Fruit fly (Drosophila melanogaster) whole organism, prepupa: Measurements from ENCODE around the gene CG9933.

ENCODE experiments used
- CG10631 ChIP-seq: fragments of 200-800 bp; sonication (Bioruptor generic); optimal IDR thresholded peaks from 2 replicates; lab custom pipeline; 2016; ENCODE audit warnings: missing biosample characterization, missing genetic modification characterization
- CG10669 ChIP-seq: fragments of 200-800 bp; sonication (Bioruptor generic); optimal IDR thresholded peaks from 3 replicates; lab custom pipeline; 2018; ENCODE audit warnings: missing biosample characterization, mild to moderate bottlenecking, missing genetic modification characterization, moderate library complexity
- CG11762 ChIP-seq: fragments of 200-800 bp; sonication (Bioruptor generic); optimal IDR thresholded peaks from 3 replicates; lab custom pipeline; 2016; ENCODE audit warnings: missing biosample characterization, missing genetic modification characterization; ENCODE audit not compliant: insufficient read depth
- CG11902 ChIP-seq: fragments of 200-800 bp; sonication (Bioruptor generic); optimal IDR thresholded peaks from 3 replicates; lab custom pipeline; 2016; ENCODE audit warnings: missing biosample characterization, missing genetic modification characterization
- CG16779 ChIP-seq: fragments of 200-800 bp; sonication (Bioruptor generic); optimal IDR thresholded peaks from 3 replicates; lab custom pipeline; 2017; ENCODE audit warnings: missing biosample characterization, mild to moderate bottlenecking, missing genetic modification characterization
- CG3032 ChIP-seq: fragments of 200-800 bp; optimal IDR thresholded peaks from 2 replicates; lab custom pipeline; 2019; ENCODE audit warnings: missing biosample characterization, mild to moderate bottlenecking, missing genetic modification characterization, moderate library complexity
- CG31627 ChIP-seq: fragments of 200-800 bp; sonication (Bioruptor generic); optimal IDR thresholded peaks from 3 replicates; lab custom pipeline; 2016; ENCODE audit warnings: missing biosample characterization, missing genetic modification characterization
- CG32006 ChIP-seq: fragments of 200-800 bp; sonication (Bioruptor generic); optimal IDR thresholded peaks from 3 replicates; lab custom pipeline; 2017; ENCODE audit warnings: missing biosample characterization, mild to moderate bottlenecking, missing genetic modification characterization
- CG34406 ChIP-seq: fragments of 200-800 bp; sonication (Bioruptor generic); optimal IDR thresholded peaks from 3 replicates; lab custom pipeline; 2016; ENCODE audit warnings: missing biosample characterization, missing genetic modification characterization
- CG4318 ChIP-seq: fragments of 200-800 bp; sonication (Bioruptor generic); optimal IDR thresholded peaks from 3 replicates; lab custom pipeline; 2017; ENCODE audit warnings: missing biosample characterization, mild to moderate bottlenecking, missing genetic modification characterization
- CG6163 ChIP-seq: fragments of 200-800 bp; sonication (Bioruptor generic); IDR thresholded peaks from 3 replicates; pipeline ENCODE4 v1.3.6; 2022; ENCODE audit warnings: missing biosample characterization, missing genetic modification characterization
- CG6276 ChIP-seq: fragments of 200-800 bp; sonication (Bioruptor generic); optimal IDR thresholded peaks from 2 replicates; lab custom pipeline; 2017; ENCODE audit warnings: missing biosample characterization, mild to moderate bottlenecking, missing genetic modification characterization
- CG6792 ChIP-seq: fragments of 200-800 bp; sonication (Bioruptor generic); optimal IDR thresholded peaks from 3 replicates; lab custom pipeline; 2016; ENCODE audit warnings: missing biosample characterization, missing genetic modification characterization
- CG6854 ChIP-seq: fragments of 200-800 bp; sonication (Bioruptor generic); optimal IDR thresholded peaks from 2 replicates; lab custom pipeline; 2017; ENCODE audit warnings: missing biosample characterization, mild to moderate bottlenecking, missing genetic modification characterization
- CG7368 ChIP-seq: fragments of 200-800 bp; sonication (Bioruptor generic); optimal IDR thresholded peaks from 3 replicates; lab custom pipeline; 2016; ENCODE audit warnings: missing biosample characterization, missing genetic modification characterization
- CG8119 ChIP-seq: fragments of 200-800 bp; sonication (Bioruptor generic); IDR thresholded peaks from 3 replicates; pipeline ENCODE4 v1.3.6; 2022; ENCODE audit warnings: missing biosample characterization, missing genetic modification characterization
- CG8632 ChIP-seq: fragments of 200-800 bp; sonication (Bioruptor generic); optimal IDR thresholded peaks from 3 replicates; lab custom pipeline; 2016; ENCODE audit warnings: missing biosample characterization, missing genetic modification characterization
- Eip75B ChIP-seq: fragments of 200-800 bp; sonication (Bioruptor generic); optimal IDR thresholded peaks from 3 replicates; lab custom pipeline; 2016; ENCODE audit warnings: missing biosample characterization, missing genetic modification characterization
- Eip78C ChIP-seq: fragments of 200-800 bp; sonication (Bioruptor generic); peaks from one replicate; lab custom pipeline; 2016; ENCODE audit warnings: missing biosample characterization, missing genetic modification characterization
- Ets21C ChIP-seq: fragments of 200-800 bp; sonication (Bioruptor generic); optimal IDR thresholded peaks from 3 replicates; lab custom pipeline; 2016; ENCODE audit warnings: missing biosample characterization, missing genetic modification characterization
- Ets96B ChIP-seq: fragments of 200-800 bp; optimal IDR thresholded peaks from 2 replicates; lab custom pipeline; 2019; ENCODE audit warnings: missing biosample characterization, mild to moderate bottlenecking, missing genetic modification characterization, moderate library complexity
- Hr38 ChIP-seq: sonication (Bioruptor generic); optimal IDR thresholded peaks from 2 replicates; lab custom pipeline; 2016; ENCODE audit warnings: missing biosample characterization, missing genetic modification characterization
- Hr4 ChIP-seq: fragments of 200-800 bp; sonication (Bioruptor generic); optimal IDR thresholded peaks from 3 replicates; lab custom pipeline; 2016; ENCODE audit warnings: missing biosample characterization, missing genetic modification characterization
- Lpt ChIP-seq: fragments of 200-800 bp; sonication (Bioruptor generic); optimal IDR thresholded peaks from 3 replicates; lab custom pipeline; 2016; ENCODE audit warnings: missing biosample characterization, missing genetic modification characterization
- OdsH ChIP-seq: fragments of 200-800 bp; sonication (Bioruptor generic); optimal IDR thresholded peaks from 3 replicates; lab custom pipeline; 2016; ENCODE audit warnings: missing biosample characterization, missing genetic modification characterization
- Smox ChIP-seq: fragments of 200-800 bp; sonication (Bioruptor generic); optimal IDR thresholded peaks from 3 replicates; lab custom pipeline; 2016; ENCODE audit warnings: missing biosample characterization, missing genetic modification characterization
- Sox102F ChIP-seq: fragments of 200-800 bp; sonication (Bioruptor generic); optimal IDR thresholded peaks from 2 replicates; lab custom pipeline; 2016; ENCODE audit warnings: missing biosample characterization, mild to moderate bottlenecking, missing genetic modification characterization
- Sox14 ChIP-seq: fragments of 200-800 bp; sonication (Bioruptor generic); optimal IDR thresholded peaks from 3 replicates; lab custom pipeline; 2016; ENCODE audit warnings: missing biosample characterization, missing genetic modification characterization
- Sox15 ChIP-seq: fragments of 200-800 bp; sonication (Bioruptor generic); optimal IDR thresholded peaks from 3 replicates; lab custom pipeline; 2016; ENCODE audit warnings: missing biosample characterization, missing genetic modification characterization
- achi ChIP-seq: fragments of 200-800 bp; sonication (Bioruptor generic); optimal IDR thresholded peaks from 3 replicates; lab custom pipeline; 2016; ENCODE audit warnings: missing biosample characterization, missing genetic modification characterization
- acj6 ChIP-seq: fragments of 200-800 bp; sonication (Bioruptor generic); optimal IDR thresholded peaks from 3 replicates; lab custom pipeline; 2016; ENCODE audit warnings: missing biosample characterization, missing genetic modification characterization
- cyc ChIP-seq: fragments of 200-800 bp; sonication (Bioruptor generic); optimal IDR thresholded peaks from 3 replicates; lab custom pipeline; 2016; ENCODE audit warnings: missing biosample characterization, missing genetic modification characterization
- dac ChIP-seq: fragments of 200-800 bp; sonication (Bioruptor generic); optimal IDR thresholded peaks from 2 replicates; lab custom pipeline; 2017; ENCODE audit warnings: missing biosample characterization, mild to moderate bottlenecking, missing genetic modification characterization
- esn ChIP-seq: fragments of 200-800 bp; sonication (Bioruptor generic); optimal IDR thresholded peaks from 2 replicates; lab custom pipeline; 2016; ENCODE audit warnings: missing biosample characterization, mild to moderate bottlenecking, missing genetic modification characterization, moderate library complexity
- fd59A ChIP-seq: fragments of 200-800 bp; sonication (Bioruptor generic); optimal IDR thresholded peaks from 2 replicates; lab custom pipeline; 2017; ENCODE audit warnings: missing biosample characterization, mild to moderate bottlenecking, missing genetic modification characterization, missing genetic modification reagents
- fd85E ChIP-seq: fragments of 200-800 bp; sonication (Bioruptor generic); optimal IDR thresholded peaks from 3 replicates; lab custom pipeline; 2016; ENCODE audit warnings: missing biosample characterization, missing genetic modification characterization
- lz ChIP-seq: fragments of 200-800 bp; sonication (Bioruptor generic); optimal IDR thresholded peaks from 3 replicates; lab custom pipeline; 2016; ENCODE audit warnings: missing biosample characterization, missing genetic modification characterization
- pdm3 ChIP-seq: fragments of 200-800 bp; sonication (Bioruptor generic); optimal IDR thresholded peaks from 3 replicates; lab custom pipeline; 2016; ENCODE audit warnings: missing biosample characterization, missing genetic modification characterization
- salr ChIP-seq, 2 experiments: fragments of 200-800 bp; sonication (Bioruptor generic); optimal IDR thresholded peaks; 3 replicates each; lab custom pipeline; 2016 to 2018; ENCODE audit warnings: missing biosample characterization in 2 of 2, missing genetic modification characterization in 2 of 2, mild to moderate bottlenecking in 1 of 2
- svp ChIP-seq: fragments of 200-800 bp; sonication (Bioruptor generic); peaks from one replicate; lab custom pipeline; 2016; ENCODE audit warnings: missing biosample characterization, missing genetic modification characterization
- vri ChIP-seq: fragments of 200-800 bp; sonication (Bioruptor generic); optimal IDR thresholded peaks from 3 replicates; lab custom pipeline; 2016; ENCODE audit warnings: missing biosample characterization, mild to moderate bottlenecking, missing genetic modification characterization

Gene CG9933

DNA sequence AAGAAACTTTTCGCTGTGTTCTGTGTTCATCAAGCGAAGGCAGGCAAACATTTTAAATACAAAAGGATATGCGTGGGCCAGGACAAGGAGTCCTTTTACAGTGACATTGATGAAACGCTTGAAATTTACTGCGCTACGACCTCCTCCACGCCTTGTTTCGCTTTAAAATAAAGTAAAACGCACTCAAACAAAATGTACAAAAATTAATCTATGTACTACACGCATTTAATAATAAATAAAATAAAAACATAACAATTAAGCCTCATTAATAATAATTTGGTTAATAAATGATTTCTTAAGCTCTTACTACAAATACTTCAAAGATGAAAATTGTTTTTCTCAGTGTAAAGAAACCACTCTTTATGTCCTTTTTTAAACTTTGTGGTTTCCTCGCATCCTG, 36.1 kb downstream of the CG9933 start:
- TF ChIP-seq CG16779 (tag; lab: Kevin White, UChicago) (no peak), pdm3 (GFP tag; lab: Kevin White, UChicago) (no peak), CG10669 (GFP tag; lab: Kevin White, UChicago) (no peak), Hr4 (GFP tag; lab: Kevin White, UChicago) (no peak), CG11762 (GFP tag; lab: Kevin White, UChicago) (no peak), cyc (GFP tag; lab: Kevin White, UChicago) (no peak)

DNA sequence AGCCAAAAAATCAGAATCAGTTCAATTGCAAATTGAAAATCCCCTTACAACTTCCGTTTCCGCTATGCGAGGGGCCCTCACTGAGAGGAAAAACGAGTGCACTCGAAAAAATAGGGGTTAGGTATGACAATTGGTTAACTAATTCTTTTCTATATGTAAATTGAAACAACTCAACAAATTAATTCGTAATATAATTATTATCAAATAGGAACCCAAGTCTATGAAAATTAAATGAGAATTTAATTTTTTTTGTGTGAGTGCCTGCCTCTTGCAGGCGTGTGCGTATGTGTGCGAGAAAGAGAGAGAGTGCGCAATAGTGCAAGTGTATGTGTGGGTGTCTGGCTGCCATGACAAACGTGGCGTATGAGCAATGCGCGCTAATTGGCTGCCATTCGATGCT, 39.0 kb downstream of the CG9933 start:
- TF ChIP-seq svp (GFP tag; lab: Kevin White, UChicago) (peak; percentile 48), Sox14 (GFP tag; lab: Kevin White, UChicago) (peak; percentile 10), CG8119 (GFP tag; lab: Robert Waterston, UW) (0 out of 3 replicates have a peak, but pooled peaks have one; percentile 36), Sox102F (GFP tag; lab: Kevin White, UChicago) (peak; percentile 30), CG16779 (tag; lab: Kevin White, UChicago) (no peak), CG32006 (GFP tag; lab: Kevin White, UChicago) (peak; percentile 34), CG8632 (GFP tag; lab: Kevin White, UChicago) (peak; percentile 3), salr (GFP tag; optimal IDR thresholded peaks at IDR 0.05; lab: Kevin White, UChicago) (no peak), CG3032 (no peak), OdsH (GFP tag; lab: Kevin White, UChicago) (peak; percentile 10), lz (GFP tag; lab: Kevin White, UChicago) (peak; percentile 1), CG34406 (GFP tag; lab: Kevin White, UChicago) (no peak), fd59A (GFP tag; lab: Kevin White, UChicago) (peak; percentile 12), Ets21C (GFP tag; lab: Kevin White, UChicago) (no peak), Eip75B (peak; percentile 41), CG6163 (GFP tag; lab: Robert Waterston, UW) (peak; percentile 55; the same call in 2 of the 3 replicates), dac (GFP tag; lab: Kevin White, UChicago) (no peak), esn (peak; percentile 24), CG10631 (no peak), CG11762 (GFP tag; lab: Kevin White, UChicago) (no peak), Smox (GFP tag; lab: Kevin White, UChicago) (peak; percentile 14), pdm3 (GFP tag; lab: Kevin White, UChicago) (peak; percentile 9), acj6 (GFP tag; lab: Kevin White, UChicago) (peak; percentile 25), achi (GFP tag; lab: Kevin White, UChicago) (peak; percentile 18)

DNA sequence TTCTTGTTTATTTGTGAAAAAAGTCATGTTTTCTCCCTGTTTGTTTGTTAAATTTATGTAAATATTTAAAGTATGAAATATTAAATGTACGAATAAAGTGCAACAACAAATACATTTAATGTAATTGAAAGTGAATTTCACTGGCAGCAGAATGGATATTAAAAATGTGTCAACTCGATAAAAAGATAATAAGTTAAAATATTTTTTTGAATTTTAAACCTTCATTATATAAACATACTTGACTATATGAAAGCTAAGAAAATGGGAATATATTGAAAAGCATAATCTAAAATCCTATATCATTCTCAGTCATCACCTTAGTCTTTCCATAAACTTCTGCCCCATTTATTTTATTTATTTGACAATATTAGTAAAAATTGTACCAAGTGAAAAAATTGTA, 42.6 kb downstream of the CG9933 start, which contains the start of gene Vha68-3:
Gene Vha68-3, plus strand, starts transcription at position 301 of the 400 bp plus-strand sequence.
- TF ChIP-seq Eip75B (no peak), CG4318 (GFP tag; lab: Kevin White, UChicago) (no peak), CG32006 (GFP tag; lab: Kevin White, UChicago) (no peak), CG31627 (GFP tag; lab: Kevin White, UChicago) (no peak), Eip78C (GFP tag; lab: Kevin White, UChicago) (no peak), CG3032 (no peak), vri (GFP tag; lab: Kevin White, UChicago) (no peak), CG11762 (GFP tag; lab: Kevin White, UChicago) (no peak), CG7368 (GFP tag; lab: Kevin White, UChicago) (no peak), CG6854 (GFP tag; lab: Kevin White, UChicago) (no peak), lz (GFP tag; lab: Kevin White, UChicago) (no peak), fd85E (GFP tag; lab: Kevin White, UChicago) (no peak), Hr4 (GFP tag; lab: Kevin White, UChicago) (no peak), CG11902 (no peak), CG8632 (GFP tag; lab: Kevin White, UChicago) (no peak), CG6792 (no peak)

DNA sequence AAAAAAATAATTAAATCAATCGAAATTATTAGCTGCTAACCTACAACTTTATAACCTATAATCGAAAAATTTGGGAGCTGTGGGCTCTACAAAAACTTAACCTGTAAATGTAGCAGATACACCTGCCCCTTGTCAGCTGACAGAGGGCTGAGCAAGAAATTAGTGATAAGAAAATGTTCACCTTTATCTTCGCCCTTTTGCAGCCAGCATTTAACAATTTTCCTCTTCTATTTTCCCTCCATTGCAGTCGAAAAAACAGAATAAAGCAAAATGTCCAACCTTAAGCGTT, 45.8 kb downstream of the CG9933 start:
- TF ChIP-seq CG11902 (no peak), acj6 (GFP tag; lab: Kevin White, UChicago) (no peak), Lpt (GFP tag; lab: Kevin White, UChicago) (no peak), Smox (GFP tag; lab: Kevin White, UChicago) (no peak), CG6276 (GFP tag; lab: Kevin White, UChicago) (no peak), Hr38 (no peak), lz (GFP tag; lab: Kevin White, UChicago) (no peak), Sox15 (no peak), Ets96B (tag; lab: Kevin White, UChicago) (no peak), Hr4 (GFP tag; lab: Kevin White, UChicago) (no peak), Ets21C (GFP tag; lab: Kevin White, UChicago) (no peak), fd59A (GFP tag; lab: Kevin White, UChicago) (no peak), fd85E (GFP tag; lab: Kevin White, UChicago) (no peak), esn (no peak), Sox14 (GFP tag; lab: Kevin White, UChicago) (no peak), CG6792 (no peak), salr (GFP tag; optimal IDR thresholded peaks at IDR 0.05; lab: Kevin White, UChicago) (no peak), CG8119 (GFP tag; lab: Robert Waterston, UW) (no peak)
